Fruit fly (Drosophila melanogaster) whole organism: Measurements from ENCODE around the gene witty.

Experiments
- CG8478 ChIP-seq: fragments of >200 bp; optimal IDR thresholded peaks from 2 replicates; lab custom pipeline; 2018; ENCODE audit warnings: inconsistent platforms
- Dll ChIP-seq: fragments of >200 bp; optimal IDR thresholded peaks from 2 replicates; lab custom pipeline; 2017
- EcR ChIP-seq, 2 experiments: fragments of >200 bp; optimal IDR thresholded peaks; 2 replicates each; lab custom pipeline; 2017; ENCODE audit warnings: missing biosample characterization in 2 of 2, missing genetic modification characterization in 2 of 2, missing genetic modification reagents in 2 of 2
- pan ChIP-seq: fragments of >200 bp; optimal IDR thresholded peaks from 2 replicates; lab custom pipeline; 2017
- psq ChIP-seq: fragments of >200 bp; optimal IDR thresholded peaks from 2 replicates; lab custom pipeline; 2017
- usp ChIP-seq: fragments of >200 bp; optimal IDR thresholded peaks from 2 replicates; lab custom pipeline; 2017; ENCODE audit warnings: missing biosample characterization, missing genetic modification characterization, mixed read lengths

- TF ChIP-seq EcR (GFP tag; optimal IDR thresholded peaks at IDR 0.05; lab: Kevin White, UChicago) (no peak), CG8478 (no peak), psq (lab: Kevin White, UChicago) (no peak), usp (GFP tag; lab: Kevin White, UChicago) (no peak), Dll (lab: Kevin White, UChicago) (no peak), pan (no peak)
Measured at dm6 chr2L:8289352-8290091, 48.6 kb upstream of the witty start.
